Fruit fly (Drosophila melanogaster) Kc167 (cell line): ENCODE data around the gene CG6923.

Experiments
- Sin3A ChIP-seq: fragments of >200 bp; optimal IDR thresholded peaks from 2 replicates; lab custom pipeline; 2018; ENCODE audit warnings: missing external identifiers
- h ChIP-seq: fragments of >200 bp; optimal IDR thresholded peaks from 3 replicates; lab custom pipeline; 2018; ENCODE audit warnings: missing external identifiers
- insv ChIP-seq: fragments of >200 bp; optimal IDR thresholded peaks from 3 replicates; lab custom pipeline; 2018; ENCODE audit warnings: missing external identifiers
- psq ChIP-seq: fragments of >200 bp; optimal IDR thresholded peaks from 2 replicates; lab custom pipeline; 2017; ENCODE audit warnings: missing external identifiers

- TF ChIP-seq insv (lab: Kevin White, UChicago) (no peak), psq (lab: Kevin White, UChicago) (no peak), h (lab: Kevin White, UChicago) (no peak), Sin3A (no peak)
Observed at dm6 chr3R:11775207-11775606, 25.4 kb upstream of the CG6923 start.
